Fruit fly (Drosophila melanogaster): ENCODE data around the gene CG1924.

The CG1924 gene

dm6 chrX:12201905-12202623 lies 23.6 kb upstream of the CG1924 start (continued):
- peak; percentile 41 for TF ChIP-seq pros (GFP tag; optimal IDR thresholded peaks at IDR 0.05)
- peak; percentile 69 for TF ChIP-seq Ada2b (GFP tag; IDR thresholded peaks at IDR 0.05)
- TF ChIP-seq Dad (GFP tag; optimal IDR thresholded peaks at IDR 0.05), result peak; percentile 31
- peak; percentile 50 for TF ChIP-seq CG16863 (GFP tag; optimal IDR thresholded peaks at IDR 0.05)
- TF ChIP-seq gro (GFP tag; optimal IDR thresholded peaks at IDR 0.05), result no peak
- TF ChIP-seq Optix (GFP tag; IDR thresholded peaks at IDR 0.05), result 0 out of 3 replicates have a peak, but pooled peaks have one; percentile 69
- TF ChIP-seq dpn (GFP tag; optimal IDR thresholded peaks at IDR 0.05), result peak; percentile 55 to 77
- TF ChIP-seq Dip3 (GFP tag; optimal IDR thresholded peaks at IDR 0.05), result no peak
- peak; percentile 15 for TF ChIP-seq CG9609 (GFP tag; optimal IDR thresholded peaks at IDR 0.05)
- TF ChIP-seq jigr1 (GFP tag; IDR thresholded peaks at IDR 0.05), result no peak
- peak; percentile 80 for TF ChIP-seq Hr3 (GFP tag; optimal IDR thresholded peaks at IDR 0.05)
- TF ChIP-seq Rx (GFP tag; IDR thresholded peaks at IDR 0.05), result peak; percentile 54
- TF ChIP-seq Meics (GFP tag; optimal IDR thresholded peaks at IDR 0.05), result peak; percentile 36
- peak; percentile 76 for TF ChIP-seq Sox100B (GFP tag; optimal IDR thresholded peaks at IDR 0.05)
- TF ChIP-seq Abd-B (GFP tag; optimal IDR thresholded peaks at IDR 0.05), result peak; percentile 67
- TF ChIP-seq mld (GFP tag; IDR thresholded peaks at IDR 0.05; ENCODE audit: partially characterized antibody), result no peak
- no peak for TF ChIP-seq CG7987 (GFP tag; optimal IDR thresholded peaks at IDR 0.05)
- TF ChIP-seq Ets97D (GFP tag; optimal IDR thresholded peaks at IDR 0.05), result peak; percentile 2
- TF ChIP-seq gt (GFP tag; IDR thresholded peaks at IDR 0.05), result peak; percentile 51
- peak; percentile 33; the same call in 1 of the 2 replicates for TF ChIP-seq CG10321 (GFP tag; IDR thresholded peaks at IDR 0.05)
- TF ChIP-seq CG1233 (GFP tag; optimal IDR thresholded peaks at IDR 0.05), result peak; percentile 78
- no peak for TF ChIP-seq CG16779 (GFP tag; IDR thresholded peaks at IDR 0.05)
- no peak for TF ChIP-seq abd-A (tag; optimal IDR thresholded peaks at IDR 0.05)
- TF ChIP-seq CG7271 (tag; optimal IDR thresholded peaks at IDR 0.05), result peak; percentile 64
- no peak for TF ChIP-seq nerfin-2 (GFP tag; IDR thresholded peaks at IDR 0.05; ENCODE audit: partially characterized antibody)
- no peak for TF ChIP-seq nom (GFP tag; optimal IDR thresholded peaks at IDR 0.05)
- peak; percentile 73 for TF ChIP-seq bcd (GFP tag; optimal IDR thresholded peaks at IDR 0.05)
- peak; percentile 88 for TF ChIP-seq CG1603 (tag; optimal IDR thresholded peaks at IDR 0.05)
- no peak for TF ChIP-seq gfzf (GFP tag; optimal IDR thresholded peaks at IDR 0.05)
- TF ChIP-seq CG12071 (GFP tag; optimal IDR thresholded peaks at IDR 0.05), result peak; percentile 41
- TF ChIP-seq amos (GFP tag; IDR thresholded peaks at IDR 0.05; ENCODE audit: partially characterized antibody), result no peak
- TF ChIP-seq Bdp1 (GFP tag; optimal IDR thresholded peaks at IDR 0.05), result peak; percentile 17
- peak; percentile 54 for TF ChIP-seq CG18764 (GFP tag; optimal IDR thresholded peaks at IDR 0.05)
- TF ChIP-seq Doc2 (GFP tag; IDR thresholded peaks at IDR 0.05), result no peak
- TF ChIP-seq CG4854 (GFP tag; optimal IDR thresholded peaks at IDR 0.05), result peak; percentile 22
- peak; percentile 60 for TF ChIP-seq fd64A (GFP tag; optimal IDR thresholded peaks at IDR 0.05)
- peak; percentile 47 to 51 for TF ChIP-seq Pdp1 (GFP tag; optimal IDR thresholded peaks at IDR 0.05)
- peak; percentile 42 for TF ChIP-seq CG12769 (tag; optimal IDR thresholded peaks at IDR 0.05)
- peak; percentile 67 for TF ChIP-seq lab (GFP tag; optimal IDR thresholded peaks at IDR 0.05)
- TF ChIP-seq CG4360 (GFP tag; IDR thresholded peaks at IDR 0.05), result peak; percentile 57
- no peak for TF ChIP-seq aop (GFP tag; IDR thresholded peaks at IDR 0.05)
- TF ChIP-seq Hsf (GFP tag; optimal IDR thresholded peaks at IDR 0.05), result peak; percentile 78
- peak; percentile 56 for TF ChIP-seq CG8359 (GFP tag; optimal IDR thresholded peaks at IDR 0.05; ENCODE audit: borderline replicate concordance)
- no peak for TF ChIP-seq Trl (optimal IDR thresholded peaks at IDR 0.05)
- peak; percentile 25 for TF ChIP-seq Trl (GFP tag; optimal IDR thresholded peaks at IDR 0.05)
- TF ChIP-seq fd96Cb (tag; optimal IDR thresholded peaks at IDR 0.05), result peak; percentile 84
- TF ChIP-seq onecut (GFP tag; IDR thresholded peaks at IDR 0.05), result peak; percentile 74
- TF ChIP-seq scrt (GFP tag; optimal IDR thresholded peaks at IDR 0.05), result no peak
- TF ChIP-seq lilli (GFP tag; optimal IDR thresholded peaks at IDR 0.05), result peak; percentile 54

Measured in whole organism, embryonic.